Worm (Caenorhabditis elegans): ENCODE data around the gene clc-7.

ce11 chrX:5066570-5066969 is 1.3 kb upstream of the clc-7 start:
- TF ChIP-seq W03F9.2 (tag; optimal IDR thresholded peaks at IDR 0.05) (no peak), dao-5 (tag; optimal IDR thresholded peaks at IDR 0.05) (no peak)
